Fruit fly (Drosophila melanogaster): Measurements from ENCODE around the gene CG7950.

Gene CG7950

dm6 chr3R:30102806-30103619, 46.4 kb downstream of the CG7950 start (continued):
- TF ChIP-seq oc (tag; optimal IDR thresholded peaks at IDR 0.05) = no peak
- peak; percentile 72 for TF ChIP-seq MTF-1 (GFP tag; optimal IDR thresholded peaks at IDR 0.05; ENCODE audit: borderline replicate concordance)
- no peak for TF ChIP-seq sr (GFP tag; IDR thresholded peaks at IDR 0.05)
- TF ChIP-seq chm (GFP tag; IDR thresholded peaks at IDR 0.05) = no peak
- TF ChIP-seq CG15073 (GFP tag; optimal IDR thresholded peaks at IDR 0.05) = no peak
- TF ChIP-seq Dref (GFP tag; IDR thresholded peaks at IDR 0.05) = no peak
- no peak for TF ChIP-seq ind (GFP tag; optimal IDR thresholded peaks at IDR 0.05)
- TF ChIP-seq CG11398 (GFP tag; optimal IDR thresholded peaks at IDR 0.05) = no peak
- no peak for TF ChIP-seq CG3163 (GFP tag; optimal IDR thresholded peaks at IDR 0.05)
- no peak for TF ChIP-seq Ets65A (GFP tag)
- no peak for TF ChIP-seq en (GFP tag; optimal IDR thresholded peaks at IDR 0.05)
- TF ChIP-seq Xrp1 (GFP tag; IDR thresholded peaks at IDR 0.05) = no peak
- no peak for TF ChIP-seq al (GFP tag; IDR thresholded peaks at IDR 0.05)
- TF ChIP-seq ERR (GFP tag; optimal IDR thresholded peaks at IDR 0.05) = no peak
- TF ChIP-seq br (optimal IDR thresholded peaks at IDR 0.05) = no peak
- TF ChIP-seq HHEX (GFP tag; optimal IDR thresholded peaks at IDR 0.05) = no peak
- TF ChIP-seq MESR4 (GFP tag; optimal IDR thresholded peaks at IDR 0.05) = no peak
- TF ChIP-seq Stat92E (GFP tag; optimal IDR thresholded peaks at IDR 0.05) = no peak
- no peak for TF ChIP-seq Chrac-16 (GFP tag; optimal IDR thresholded peaks at IDR 0.05)
- TF ChIP-seq crc (GFP tag; optimal IDR thresholded peaks at IDR 0.05) = no peak
- TF ChIP-seq otp (GFP tag; IDR thresholded peaks at IDR 0.05) = no peak
- TF ChIP-seq Nf-YA (GFP tag; IDR thresholded peaks at IDR 0.05) = no peak
- TF ChIP-seq H15 (GFP tag; IDR thresholded peaks at IDR 0.05) = no peak
- TF ChIP-seq ham (GFP tag; IDR thresholded peaks at IDR 0.05) = no peak
- TF ChIP-seq schlank (tag; optimal IDR thresholded peaks at IDR 0.05) = peak; percentile 10
- TF ChIP-seq CG8944 (GFP tag; optimal IDR thresholded peaks at IDR 0.05) = no peak
- no peak for TF ChIP-seq CG7372 (GFP tag; IDR thresholded peaks at IDR 0.05)
- TF ChIP-seq vnd (GFP tag; IDR thresholded peaks at IDR 0.05; ENCODE audit: partially characterized antibody) = no peak
- TF ChIP-seq btn (GFP tag; optimal IDR thresholded peaks at IDR 0.05) = no peak
- no peak for TF ChIP-seq chif (GFP tag; optimal IDR thresholded peaks at IDR 0.05)
- no peak for TF ChIP-seq CG9876 (GFP tag; optimal IDR thresholded peaks at IDR 0.05)
- no peak for TF ChIP-seq jing (GFP tag; optimal IDR thresholded peaks at IDR 0.05)
- no peak for TF ChIP-seq CG1024 (GFP tag; IDR thresholded peaks at IDR 0.05)
- no peak for TF ChIP-seq chn (GFP tag; optimal IDR thresholded peaks at IDR 0.05)
- TF ChIP-seq CG14014 (GFP tag; IDR thresholded peaks at IDR 0.05) = no peak
- TF ChIP-seq Side (GFP tag; optimal IDR thresholded peaks at IDR 0.05) = no peak
- no peak for TF ChIP-seq Max (GFP tag; optimal IDR thresholded peaks at IDR 0.05)
- no peak for TF ChIP-seq NC2β (GFP tag; optimal IDR thresholded peaks at IDR 0.05)
- no peak for TF ChIP-seq E2f2 (GFP tag; IDR thresholded peaks at IDR 0.05)
- TF ChIP-seq wek (GFP tag; optimal IDR thresholded peaks at IDR 0.05) = no peak
- no peak for TF ChIP-seq pb (GFP tag; optimal IDR thresholded peaks at IDR 0.05)
- no peak for TF ChIP-seq CG11085 (GFP tag; IDR thresholded peaks at IDR 0.05)
- TF ChIP-seq Nf-YB (GFP tag; optimal IDR thresholded peaks at IDR 0.05) = peak; percentile 0
- no peak for TF ChIP-seq phol (tag; optimal IDR thresholded peaks at IDR 0.05)
- no peak for TF ChIP-seq CG32772 (GFP tag; IDR thresholded peaks at IDR 0.05)
- peak; percentile 63; the same call in 1 of the 2 replicates for TF ChIP-seq Adf1 (GFP tag; IDR thresholded peaks at IDR 0.05)
- TF ChIP-seq Lpt (GFP tag; optimal IDR thresholded peaks at IDR 0.05) = no peak
- no peak for TF ChIP-seq ro (GFP tag; IDR thresholded peaks at IDR 0.05)
- no peak for TF ChIP-seq Mrtf (GFP tag; IDR thresholded peaks at IDR 0.05)
- TF ChIP-seq CG4854 (GFP tag; optimal IDR thresholded peaks at IDR 0.05) = no peak
- no peak for TF ChIP-seq CG17612 (GFP tag; IDR thresholded peaks at IDR 0.05)
- TF ChIP-seq B-H1 (GFP tag; IDR thresholded peaks at IDR 0.05) = no peak
